Worm (Caenorhabditis elegans) whole organism, early embryonic: ENCODE data around the gene clec-9.

Experiments
- B0310.2 ChIP-seq: sonication (generic microtip); optimal IDR thresholded peaks from 2 replicates; lab custom pipeline; 2016; ENCODE audit warnings: mild to moderate bottlenecking, missing genetic modification characterization, missing compliant biosample characterization
- F13C5.2 ChIP-seq: sonication (generic microtip); optimal IDR thresholded peaks from 2 replicates; lab custom pipeline; 2017; ENCODE audit warnings: mild to moderate bottlenecking, missing genetic modification characterization, inconsistent platforms, missing compliant biosample characterization
- ama-1 ChIP-seq: fragments of 150-350 bp; optimal IDR thresholded peaks from 2 replicates; lab custom pipeline; 2014
- ceh-13 ChIP-seq: fragments of 200-800 bp; sonication (Bioruptor generic); optimal IDR thresholded peaks from 2 replicates; lab custom pipeline; 2018; ENCODE audit warnings: mild to moderate bottlenecking, missing genetic modification characterization, missing compliant biosample characterization
- ceh-36 ChIP-seq: sonication (generic microtip); optimal IDR thresholded peaks from 2 replicates; lab custom pipeline; 2016; ENCODE audit warnings: missing genetic modification characterization, inconsistent platforms, missing compliant biosample characterization
- flt-1 ChIP-seq: fragments of 200-800 bp; sonication (Bioruptor generic); IDR thresholded peaks from 2 replicates; pipeline ENCODE4 v1.3.6; 2022; ENCODE audit warnings: missing genetic modification characterization, missing compliant biosample characterization
- hmg-4 ChIP-seq: fragments of 200-800 bp; sonication (Bioruptor generic); optimal IDR thresholded peaks from 2 replicates; lab custom pipeline; 2018; ENCODE audit warnings: mild to moderate bottlenecking, missing genetic modification characterization, missing compliant biosample characterization
- hnd-1 ChIP-seq: sonication (generic microtip); optimal IDR thresholded peaks from 2 replicates; lab custom pipeline; 2016; ENCODE audit warnings: missing genetic modification characterization, missing compliant biosample characterization
- pes-1 ChIP-seq: fragments of 200-800 bp; sonication (Bioruptor generic); IDR thresholded peaks from 2 replicates; pipeline ENCODE4 v1.3.6; 2022; ENCODE audit warnings: missing genetic modification reagents, missing genetic modification characterization, missing compliant biosample characterization
- sea-1 ChIP-seq: fragments of 200-800 bp; sonication (Bioruptor generic); conservative IDR thresholded peaks from 2 replicates; pipeline ENCODE4 v1.3.6; 2022; ENCODE audit warnings: missing genetic modification characterization, missing compliant biosample characterization
- tbx-11 ChIP-seq: fragments of 200-800 bp; sonication (Bioruptor generic); IDR thresholded peaks from 2 replicates; pipeline ENCODE4 v1.3.6; 2022; ENCODE audit warnings: missing genetic modification characterization, missing compliant biosample characterization
- tbx-37 ChIP-seq: fragments of 200-800 bp; sonication (Bioruptor generic); conservative IDR thresholded peaks from 2 replicates; pipeline ENCODE4 v1.3.6; 2022; ENCODE audit warnings: missing genetic modification reagents, missing genetic modification characterization, missing compliant biosample characterization

DNA sequence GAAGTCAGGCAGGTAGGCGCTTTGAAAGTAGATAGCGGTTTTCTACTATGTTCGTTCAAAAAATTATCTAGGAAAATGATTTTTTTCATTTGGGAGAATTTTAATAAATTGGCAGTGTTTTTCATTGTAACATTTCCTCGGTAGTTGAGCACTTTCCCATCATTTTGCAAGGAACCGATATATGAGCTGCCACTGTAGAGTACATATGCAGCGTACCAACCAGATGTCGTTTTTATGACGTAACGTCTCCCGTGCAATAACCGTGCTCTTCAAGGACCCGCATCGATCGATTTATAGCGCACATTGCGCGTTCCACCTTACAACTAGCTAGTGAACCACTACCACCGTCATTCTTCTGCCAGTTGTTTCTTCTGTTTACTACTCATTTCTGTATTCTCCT, 35.7 kb upstream of the clec-9 start, which contains the start of gene T25E12.6:
- TF ChIP-seq hnd-1 (tag; lab: Kevin White, UChicago) (no peak), ceh-13 (no peak), tbx-11 (GFP tag; lab: Robert Waterston, UW) (no peak), sea-1 (no peak), tbx-37 (no peak), ama-1 (lab: Kevin White, UChicago) (no peak), F13C5.2 (no peak), ceh-36 (tag; lab: Kevin White, UChicago) (no peak), B0310.2 (tag; lab: Kevin White, UChicago) (no peak), flt-1 (GFP tag; lab: Robert Waterston, UW) (no peak), hmg-4 (GFP tag; lab: Kevin White, UChicago) (no peak), pes-1 (no peak)
